Fruit fly (Drosophila melanogaster) Kc167 (cell line): ENCODE measurements around the gene CG14024.

ENCODE experiments used
- Myc ChIP-seq: fragments of >200 bp; optimal IDR thresholded peaks from 2 replicates; lab custom pipeline; 2017; ENCODE audit warnings: missing external identifiers
- Sin3A ChIP-seq: fragments of >200 bp; optimal IDR thresholded peaks from 2 replicates; lab custom pipeline; 2018; ENCODE audit warnings: missing external identifiers
- h ChIP-seq: fragments of >200 bp; optimal IDR thresholded peaks from 3 replicates; lab custom pipeline; 2018; ENCODE audit warnings: missing external identifiers
- insv ChIP-seq: fragments of >200 bp; optimal IDR thresholded peaks from 3 replicates; lab custom pipeline; 2018; ENCODE audit warnings: missing external identifiers
- psq ChIP-seq: fragments of >200 bp; optimal IDR thresholded peaks from 2 replicates; lab custom pipeline; 2017; ENCODE audit warnings: missing external identifiers
- ttk ChIP-seq: sonication (Bioruptor generic); optimal IDR thresholded peaks from 2 replicates; lab custom pipeline; 2017; ENCODE audit warnings: missing external identifiers

Gene CG14024

DNA sequence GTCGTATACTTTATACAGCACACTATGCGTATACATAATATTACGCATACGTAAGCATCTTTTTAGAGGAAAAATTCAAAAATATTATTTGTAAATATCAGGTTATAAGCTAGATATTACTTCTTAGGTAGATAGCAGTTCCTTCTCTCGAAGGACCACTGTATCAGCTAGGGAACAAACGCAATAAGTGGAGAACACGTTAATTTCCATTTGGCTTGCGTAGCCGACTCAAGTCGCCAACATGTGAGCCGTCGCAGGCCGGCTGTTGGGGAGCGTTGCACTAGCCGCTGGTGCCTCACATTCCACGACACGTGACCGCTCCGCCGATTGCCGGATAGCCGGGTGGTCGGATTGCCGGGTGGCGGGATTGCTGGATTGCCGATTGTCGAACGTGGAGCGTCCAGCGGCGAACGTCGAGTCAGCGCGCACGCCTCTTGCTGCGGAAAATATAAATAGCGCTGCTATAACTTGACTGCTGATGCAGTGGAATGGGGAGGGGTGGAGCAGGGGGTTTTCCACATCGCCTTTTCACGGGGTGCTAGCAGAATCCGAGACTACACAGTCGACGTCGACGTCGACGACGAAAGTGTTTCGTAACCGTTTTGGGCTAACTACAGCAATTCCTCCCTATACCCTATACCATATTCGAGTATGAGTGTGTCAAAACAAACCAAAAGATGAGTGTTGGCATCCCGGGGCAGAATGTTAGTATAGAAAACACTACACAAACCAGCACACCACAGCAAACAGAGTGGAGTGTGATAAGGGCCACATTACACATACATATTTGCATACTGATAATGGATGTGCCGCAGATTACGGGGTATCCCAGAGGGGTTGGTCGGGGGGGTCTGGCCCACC, 11.4 kb downstream of the CG14024 start:
- TF ChIP-seq ttk (lab: Kevin White, UChicago) (no peak), h (lab: Kevin White, UChicago) (no peak), Sin3A (lab: Kevin White, UChicago) (no peak), psq (lab: Kevin White, UChicago) (no peak), Myc (lab: Kevin White, UChicago) (no peak), insv (lab: Kevin White, UChicago) (no peak)

DNA sequence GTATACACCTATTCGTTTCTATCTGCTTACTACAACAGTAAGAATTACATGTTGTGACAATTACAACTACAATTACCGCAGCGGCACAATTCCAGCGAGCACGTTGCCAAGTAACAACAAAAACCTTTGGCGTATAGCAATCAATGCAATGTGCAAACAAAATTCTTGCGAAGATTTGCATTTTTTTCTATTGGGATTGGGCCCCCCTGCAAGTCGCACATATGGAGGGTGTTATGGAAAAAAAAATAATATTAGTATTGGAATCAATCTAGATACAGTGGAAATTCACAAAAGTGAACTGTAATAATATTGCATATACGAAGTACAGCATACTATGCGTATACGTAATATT, 12.0 kb downstream of the CG14024 start:
- no peak for TF ChIP-seq psq (lab: Kevin White, UChicago)
- no peak for TF ChIP-seq Sin3A (lab: Kevin White, UChicago)
- no peak for TF ChIP-seq h (lab: Kevin White, UChicago)
- no peak for TF ChIP-seq Myc (lab: Kevin White, UChicago)
- no peak for TF ChIP-seq ttk (lab: Kevin White, UChicago)
- TF ChIP-seq insv (lab: Kevin White, UChicago): no peak

DNA sequence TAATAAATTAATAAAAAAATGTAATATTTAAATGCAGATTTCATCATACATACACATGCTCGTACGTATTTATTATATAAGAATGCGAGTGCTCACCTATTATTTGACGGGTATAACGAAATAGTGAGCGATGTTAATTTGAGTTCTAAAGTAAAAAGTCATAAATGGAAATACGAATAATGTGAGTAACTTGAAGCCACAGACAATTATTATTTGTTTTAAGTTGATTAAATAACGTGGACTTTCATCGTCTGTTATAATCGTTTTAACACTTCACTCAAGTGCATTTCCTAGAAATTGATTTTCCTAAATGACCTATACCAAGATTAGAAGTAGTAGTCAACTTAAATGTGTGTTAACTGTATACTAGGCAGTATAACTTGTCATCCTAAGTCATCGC, 12.4 kb downstream of the CG14024 start:
- no peak for TF ChIP-seq h (lab: Kevin White, UChicago)
- TF ChIP-seq Sin3A (lab: Kevin White, UChicago): no peak
- no peak for TF ChIP-seq Myc (lab: Kevin White, UChicago)
- no peak for TF ChIP-seq insv (lab: Kevin White, UChicago)
- no peak for TF ChIP-seq ttk (lab: Kevin White, UChicago)
- no peak for TF ChIP-seq psq (lab: Kevin White, UChicago)

DNA sequence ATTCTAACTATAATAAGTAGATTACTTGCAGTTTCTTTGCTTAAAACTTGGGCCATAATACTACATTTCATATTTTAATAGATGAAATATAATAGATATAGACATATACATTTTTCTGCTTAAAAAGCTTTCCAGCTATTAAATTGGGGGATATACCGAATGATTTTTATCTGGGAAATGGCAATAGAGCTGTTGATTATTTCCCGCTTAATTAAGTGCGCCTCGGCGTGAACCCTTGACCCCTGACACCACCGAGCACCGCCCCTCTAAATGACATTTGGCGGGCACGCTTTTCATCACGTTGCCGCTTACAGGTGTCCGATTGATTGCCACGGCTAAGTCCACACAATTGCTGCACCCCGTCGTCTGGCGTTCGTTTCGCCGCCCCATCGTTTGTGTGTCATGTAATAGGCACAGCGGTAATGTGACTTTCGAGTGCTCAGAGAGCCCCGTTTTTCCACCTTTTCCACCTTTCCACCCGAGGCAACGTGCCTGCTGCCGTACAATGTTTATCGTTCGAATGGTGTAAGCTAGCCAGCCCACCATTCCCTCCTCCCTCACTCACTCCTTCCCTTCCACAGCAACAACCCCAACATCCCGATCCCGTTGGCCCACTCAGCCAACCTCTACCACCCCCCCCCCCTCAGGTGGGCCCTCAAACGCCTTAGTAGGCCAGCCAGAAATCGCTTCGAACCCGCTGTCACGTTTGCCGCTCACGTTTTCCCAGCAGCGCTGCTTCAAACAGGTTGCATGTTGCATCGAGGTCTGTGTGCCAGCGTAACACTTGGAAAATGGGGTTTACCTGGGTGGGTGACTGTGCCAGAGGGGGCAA, 13.7 kb downstream of the CG14024 start:
- no peak for TF ChIP-seq psq (lab: Kevin White, UChicago)

DNA sequence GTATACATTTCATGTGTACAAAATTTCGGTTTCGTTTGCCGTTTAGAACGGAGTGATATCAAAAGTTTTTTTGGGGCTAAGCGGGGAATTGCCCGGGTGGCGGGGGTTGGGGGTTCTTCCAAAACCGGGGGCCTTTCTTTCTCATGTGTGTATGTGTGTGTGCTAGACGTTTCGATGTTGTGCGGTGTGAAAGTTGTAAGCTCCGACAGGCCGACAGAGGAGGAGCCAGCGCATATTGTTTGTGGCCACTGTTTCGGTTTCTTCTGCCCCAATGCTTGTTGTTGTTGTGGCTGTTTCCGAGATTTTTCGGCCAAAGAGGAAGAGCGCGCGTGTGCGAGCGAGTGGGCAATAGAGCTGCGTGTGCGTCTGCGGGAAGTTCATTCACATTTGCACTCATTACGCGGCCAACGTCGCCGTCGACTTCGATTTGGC, 14.4 kb downstream of the CG14024 start:
- TF ChIP-seq h (lab: Kevin White, UChicago) (no peak), insv (lab: Kevin White, UChicago) (no peak), ttk (lab: Kevin White, UChicago) (no peak), Sin3A (lab: Kevin White, UChicago) (no peak), Myc (lab: Kevin White, UChicago) (no peak), psq (lab: Kevin White, UChicago) (no peak)

DNA sequence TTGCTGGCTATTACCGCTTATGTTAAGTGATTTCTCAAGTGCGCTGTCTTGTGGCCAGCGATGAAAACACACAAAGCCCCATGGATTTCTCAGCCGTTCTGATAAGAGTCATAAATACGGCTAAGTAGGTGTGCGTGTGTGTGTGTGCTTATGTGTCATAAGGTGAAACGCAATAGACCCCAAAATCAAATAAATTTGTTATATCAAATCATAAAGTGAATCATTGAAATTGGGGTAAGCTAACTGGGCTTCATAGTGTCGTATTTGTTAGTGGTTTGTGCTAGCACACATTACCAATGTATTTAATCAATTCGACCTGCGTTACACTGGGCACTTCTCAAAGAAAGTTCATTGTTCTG, 15.1 kb downstream of the CG14024 start:
- TF ChIP-seq Sin3A (lab: Kevin White, UChicago): no peak
- TF ChIP-seq h (lab: Kevin White, UChicago): no peak
- TF ChIP-seq ttk (lab: Kevin White, UChicago): no peak
- TF ChIP-seq psq (lab: Kevin White, UChicago): no peak
- no peak for TF ChIP-seq Myc (lab: Kevin White, UChicago)
- TF ChIP-seq insv (lab: Kevin White, UChicago): no peak

DNA sequence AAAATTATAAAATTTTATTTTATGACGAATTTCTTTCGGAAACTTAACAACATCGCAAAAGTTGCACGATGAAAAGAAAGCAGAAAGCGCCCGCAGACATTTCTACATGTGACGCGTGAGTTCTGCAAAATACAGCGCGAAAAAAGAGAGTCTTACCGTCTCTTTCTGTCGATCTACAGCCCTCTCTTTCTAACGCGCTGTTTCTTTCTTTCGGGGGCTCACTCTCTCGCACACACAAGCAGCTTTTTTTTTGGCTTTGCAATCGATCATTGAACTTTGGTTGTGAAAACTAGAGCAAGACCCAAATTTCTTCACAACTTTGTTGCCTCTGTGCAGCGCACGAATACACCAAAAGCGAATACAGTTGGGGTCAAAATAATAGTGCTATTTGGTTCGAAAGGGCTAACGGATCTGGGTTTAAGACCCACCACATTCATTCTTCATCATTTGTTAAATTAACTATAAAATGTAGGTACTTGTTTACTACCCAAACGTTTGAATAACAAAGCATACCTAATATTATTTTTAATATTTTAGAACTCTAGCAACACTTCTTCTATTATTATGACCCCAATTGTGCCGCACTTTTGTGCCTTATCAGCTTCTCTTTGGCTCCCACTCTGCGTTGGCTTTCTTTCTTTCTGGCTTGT, 15.6 kb downstream of the CG14024 start:
- TF ChIP-seq insv (lab: Kevin White, UChicago) (no peak), h (lab: Kevin White, UChicago) (no peak), Myc (lab: Kevin White, UChicago) (no peak), Sin3A (lab: Kevin White, UChicago) (no peak), psq (lab: Kevin White, UChicago) (no peak), ttk (lab: Kevin White, UChicago) (no peak)

DNA sequence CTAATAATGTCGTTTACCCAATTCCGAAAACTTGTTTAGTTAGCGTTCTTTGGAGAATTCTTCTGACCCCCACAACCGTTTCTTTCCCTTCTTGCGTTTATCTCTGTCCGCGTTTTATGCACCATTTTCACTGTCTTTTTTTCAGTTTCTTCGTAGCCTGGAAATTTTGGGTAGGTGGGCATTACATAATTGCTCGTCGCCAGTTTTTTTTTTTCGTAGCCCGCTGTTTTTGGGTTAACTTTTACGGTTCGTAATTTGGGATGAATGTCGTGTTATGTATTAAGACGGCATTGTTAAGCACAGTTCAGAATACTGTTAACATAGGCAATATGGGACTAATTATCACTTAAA, 16.8 kb downstream of the CG14024 start:
- TF ChIP-seq Sin3A (lab: Kevin White, UChicago) (no peak), Myc (lab: Kevin White, UChicago) (no peak), h (lab: Kevin White, UChicago) (no peak), psq (lab: Kevin White, UChicago) (no peak), insv (lab: Kevin White, UChicago) (no peak), ttk (lab: Kevin White, UChicago) (no peak)

DNA sequence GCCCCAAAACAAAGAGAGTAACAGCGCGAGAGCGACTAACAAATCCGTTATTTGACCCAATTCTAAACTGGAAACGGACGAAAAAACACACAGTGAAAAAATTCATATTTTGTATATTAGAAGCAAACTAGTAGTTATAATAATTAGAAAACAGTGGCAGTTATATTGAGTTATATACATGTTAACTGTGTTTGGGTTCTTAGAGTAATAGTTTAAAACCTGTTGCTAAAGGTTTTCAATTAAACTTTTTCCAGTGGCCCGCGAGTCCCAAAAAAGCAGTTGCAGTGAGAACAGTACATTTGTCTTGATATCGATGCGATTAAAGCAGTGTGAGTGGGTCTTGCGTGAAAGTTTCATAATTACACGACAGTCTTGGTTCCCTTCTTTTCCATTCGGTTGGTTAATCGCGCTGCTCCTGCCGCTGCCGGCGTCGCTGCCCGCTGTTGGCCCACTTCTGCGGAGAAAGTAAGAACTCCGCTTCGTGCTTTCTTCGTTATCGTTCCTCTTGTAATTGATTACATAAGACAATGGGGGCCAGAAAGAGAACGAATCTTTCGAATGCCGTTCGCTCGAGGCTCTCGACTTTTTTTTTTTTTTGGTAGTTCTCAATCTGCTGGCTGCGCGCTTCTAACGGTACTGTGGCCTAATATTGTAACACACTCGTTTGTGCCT, 17.3 kb downstream of the CG14024 start:
- no peak for TF ChIP-seq h (lab: Kevin White, UChicago)
- TF ChIP-seq psq (lab: Kevin White, UChicago): no peak
- no peak for TF ChIP-seq Sin3A (lab: Kevin White, UChicago)
- no peak for TF ChIP-seq Myc (lab: Kevin White, UChicago)
- no peak for TF ChIP-seq insv (lab: Kevin White, UChicago)
- no peak for TF ChIP-seq ttk (lab: Kevin White, UChicago)

DNA sequence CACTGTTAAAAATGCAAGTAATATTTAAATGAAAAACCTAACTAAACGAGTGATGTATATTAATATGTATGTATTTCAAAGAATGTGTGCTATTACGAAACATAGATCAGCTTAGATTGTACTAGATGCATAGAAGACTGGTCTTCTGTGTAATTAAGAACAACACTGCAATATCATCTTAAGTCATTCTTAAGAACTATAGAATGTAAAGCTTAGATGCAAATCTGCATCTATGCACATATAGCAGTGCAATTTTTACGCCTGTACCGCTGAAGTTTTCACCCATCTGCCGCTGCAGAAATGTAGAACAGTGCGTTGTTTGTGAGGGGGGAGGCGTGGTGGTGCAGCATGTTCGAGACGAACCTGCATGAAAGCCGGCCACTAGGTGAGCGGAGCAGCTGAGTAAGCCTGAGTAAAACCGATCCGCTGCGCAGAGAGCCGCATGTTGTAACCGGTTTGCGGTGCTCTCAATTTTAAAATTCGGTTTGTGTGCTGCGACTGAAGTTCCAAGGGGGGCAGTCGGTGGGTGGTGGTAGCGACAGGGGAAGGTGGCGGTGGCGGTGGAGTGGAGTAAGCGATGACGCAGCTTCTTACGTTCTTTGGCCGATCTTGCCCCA, 17.9 kb downstream of the CG14024 start:
- no peak for TF ChIP-seq h (lab: Kevin White, UChicago)
- no peak for TF ChIP-seq ttk (lab: Kevin White, UChicago)
- TF ChIP-seq Myc (lab: Kevin White, UChicago): no peak
- TF ChIP-seq Sin3A (lab: Kevin White, UChicago): no peak
- no peak for TF ChIP-seq insv (lab: Kevin White, UChicago)
- no peak for TF ChIP-seq psq (lab: Kevin White, UChicago)
